ENCODE assay signal across 1 fruit fly cellular context in the genomic region with DNA sequence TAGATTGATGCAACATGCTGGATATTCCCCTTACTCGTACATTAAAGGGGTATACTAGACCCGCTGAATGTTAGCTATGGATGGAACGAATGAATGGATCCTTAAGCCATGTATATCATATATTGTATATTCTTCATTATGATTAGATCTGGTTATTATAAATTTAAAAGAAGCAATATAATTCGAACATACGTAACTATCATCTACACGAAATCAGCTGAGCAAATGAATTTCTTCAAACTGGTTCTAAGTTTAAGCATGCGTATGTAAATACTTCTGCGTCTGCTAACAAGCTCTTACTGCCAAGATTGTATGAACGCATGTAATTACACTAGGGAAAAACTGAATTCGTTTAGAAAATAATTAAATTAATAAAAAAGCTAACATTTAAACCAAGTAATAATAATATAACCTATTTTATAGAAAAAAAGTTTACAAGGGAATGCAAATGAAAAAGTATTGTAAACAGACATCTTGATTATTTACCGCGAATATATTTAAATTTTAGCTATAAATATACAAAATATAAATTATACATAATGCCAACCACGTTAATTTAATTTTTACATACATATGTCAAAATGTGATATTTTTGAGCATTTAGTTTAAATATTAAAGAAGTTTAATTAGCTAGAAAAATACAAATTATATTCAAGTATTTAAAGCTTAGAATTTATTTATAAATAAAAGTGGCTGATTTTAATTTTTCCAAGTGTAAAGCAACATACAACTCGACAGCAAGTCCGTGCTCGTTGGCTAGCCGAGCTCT.
A peak's percentile ranks its signal among the peaks of the same experiment; 100 is the strongest.
TF ChIP-seq lines count a peak whose summit lies in the region.

No protein-coding gene starts in this region.

TF ChIP-seq in whole organism, embryonic, 481 proteins besides CTCF, POLR2A, EP300 and RAD21 (continued from another document):
- TF ChIP-seq Deaf1 (tag; optimal IDR thresholded peaks at IDR 0.05; lab: Kevin White, UChicago) = peak; percentile 76
- no peak for TF ChIP-seq seq (GFP tag; IDR thresholded peaks at IDR 0.05; lab: Robert Waterston, UW)
- TF ChIP-seq Hr3 (GFP tag; optimal IDR thresholded peaks at IDR 0.05; lab: Kevin White, UChicago) = peak; percentile 44
- TF ChIP-seq CG9609 (GFP tag; optimal IDR thresholded peaks at IDR 0.05; lab: Kevin White, UChicago) = peak; percentile 24
- TF ChIP-seq Fer3 (tag; optimal IDR thresholded peaks at IDR 0.05; lab: Kevin White, UChicago) = peak; percentile 36
- TF ChIP-seq Nf-YC (tag; optimal IDR thresholded peaks at IDR 0.05; lab: Kevin White, UChicago) = peak; percentile 15
- TF ChIP-seq otp (GFP tag; IDR thresholded peaks at IDR 0.05; lab: Robert Waterston, UW) = peak; percentile 36; the same call in 1 of the 3 replicates
- peak; percentile 59 for TF ChIP-seq tgo (GFP tag; IDR thresholded peaks at IDR 0.05; lab: Robert Waterston, UW)
- TF ChIP-seq CG2875 (GFP tag; optimal IDR thresholded peaks at IDR 0.05; lab: Kevin White, UChicago) = peak; percentile 57
- TF ChIP-seq bcd (GFP tag; optimal IDR thresholded peaks at IDR 0.05; lab: Kevin White, UChicago) = peak; percentile 52
- TF ChIP-seq luna (GFP tag; optimal IDR thresholded peaks at IDR 0.05; lab: Kevin White, UChicago) = no peak
- TF ChIP-seq HLH3B (GFP tag; IDR thresholded peaks at IDR 0.05; lab: Robert Waterston, UW) = peak; percentile 58; the same call in 1 of the 2 replicates
- TF ChIP-seq sob (GFP tag; IDR thresholded peaks at IDR 0.05; lab: Robert Waterston, UW) = peak; percentile 60
- no peak for TF ChIP-seq Trl (optimal IDR thresholded peaks at IDR 0.05; lab: Kevin White, UChicago)
- peak; percentile 6 for TF ChIP-seq Trl (GFP tag; optimal IDR thresholded peaks at IDR 0.05; lab: Kevin White, UChicago)
- no peak for TF ChIP-seq vnd (GFP tag; IDR thresholded peaks at IDR 0.05; lab: Robert Waterston, UW; ENCODE audit: partially characterized antibody)
